Fruit fly (Drosophila melanogaster): Measurements from ENCODE around the gene c-cup.

The c-cup gene

DNA sequence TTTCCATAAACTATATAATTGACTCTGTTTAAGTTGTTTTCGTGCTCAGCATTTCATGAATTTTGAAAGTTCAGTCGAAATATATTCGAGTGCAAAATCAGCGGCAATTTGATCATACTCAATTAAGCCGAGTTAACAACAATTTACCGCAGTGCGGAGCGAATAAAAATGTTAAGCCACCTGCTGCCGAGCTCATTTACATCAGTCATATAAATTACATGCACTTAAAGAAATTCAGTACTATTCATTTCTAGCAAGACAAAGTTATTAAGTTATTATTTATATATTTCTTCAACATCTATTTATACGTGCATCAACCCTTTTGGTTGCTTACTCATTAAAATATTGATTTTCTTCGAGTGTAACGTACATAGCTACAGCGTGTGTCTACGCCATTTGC lies at the start of gene c-cup:
c-cup (minus strand) TSS at position 101 of the 400 bp plus-strand sequence.
- TF ChIP-seq Vsx2 (GFP tag; optimal IDR thresholded peaks at IDR 0.05; ENCODE audit: partially characterized antibody): no peak
- TF ChIP-seq Hr83 (GFP tag; optimal IDR thresholded peaks at IDR 0.05; ENCODE audit: poor library complexity, severe bottlenecking): no peak
- TF ChIP-seq dmrt93B (GFP tag; optimal IDR thresholded peaks at IDR 0.05): no peak
- TF ChIP-seq tai (GFP tag; optimal IDR thresholded peaks at IDR 0.05): no peak
- no peak for TF ChIP-seq brk (GFP tag; optimal IDR thresholded peaks at IDR 0.05)
- TF ChIP-seq psq (GFP tag; optimal IDR thresholded peaks at IDR 0.05): no peak
- TF ChIP-seq usp (GFP tag; optimal IDR thresholded peaks at IDR 0.05): no peak
- no peak for TF ChIP-seq Myc (optimal IDR thresholded peaks at IDR 0.05)
- no peak for TF ChIP-seq Mio (GFP tag; optimal IDR thresholded peaks at IDR 0.05)
- TF ChIP-seq Hnf4 (GFP tag; optimal IDR thresholded peaks at IDR 0.05): no peak
- TF ChIP-seq dl (GFP tag; optimal IDR thresholded peaks at IDR 0.05; ENCODE audit: insufficient read depth in 1 of 2, partially characterized antibody in 2 of 2): no peak
- TF ChIP-seq CG32264 (GFP tag; optimal IDR thresholded peaks at IDR 0.05): no peak
- no peak for TF ChIP-seq rgr (GFP tag; optimal IDR thresholded peaks at IDR 0.05)
- no peak for TF ChIP-seq h (GFP tag; optimal IDR thresholded peaks at IDR 0.05)
- no peak for TF ChIP-seq N (GFP tag; optimal IDR thresholded peaks at IDR 0.05)
- no peak for TF ChIP-seq ey (GFP tag; optimal IDR thresholded peaks at IDR 0.05)
- TF ChIP-seq lola (GFP tag; optimal IDR thresholded peaks at IDR 0.05): no peak

DNA sequence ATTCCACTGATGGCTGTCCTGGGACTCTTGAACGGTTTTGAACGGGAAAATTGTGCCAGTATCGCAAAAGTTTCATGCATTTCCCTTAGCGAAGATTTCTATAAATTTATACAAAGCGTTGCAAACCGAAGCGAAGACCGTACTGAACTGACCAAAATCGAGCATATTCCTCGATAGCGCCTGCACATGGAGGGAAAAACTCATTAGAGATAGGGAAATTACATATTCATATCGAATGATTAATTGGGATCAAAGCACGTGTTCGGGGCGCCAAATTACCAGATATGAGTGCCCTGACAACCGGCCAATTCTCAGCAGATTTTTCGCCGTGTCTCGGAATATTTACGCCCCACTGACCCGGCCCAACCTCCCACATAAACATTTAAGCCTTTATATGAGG lies 49.0 kb upstream of the c-cup start, which contains the start of gene CG31663:
CG31663 (minus strand) TSS at position 101 of the 400 bp plus-strand sequence.
- TF ChIP-seq CG32264 (GFP tag; optimal IDR thresholded peaks at IDR 0.05) (no peak), Mio (GFP tag; optimal IDR thresholded peaks at IDR 0.05) (no peak), Rel (GFP tag; optimal IDR thresholded peaks at IDR 0.05) (no peak), Rel (tag; optimal IDR thresholded peaks at IDR 0.05) (no peak), tai (GFP tag; optimal IDR thresholded peaks at IDR 0.05) (no peak), foxo (GFP tag; optimal IDR thresholded peaks at IDR 0.05) (no peak), Hr78 (GFP tag; optimal IDR thresholded peaks at IDR 0.05) (no peak), br (GFP tag; optimal IDR thresholded peaks at IDR 0.05) (no peak), pan (optimal IDR thresholded peaks at IDR 0.05) (no peak), dsf (GFP tag; optimal IDR thresholded peaks at IDR 0.05; ENCODE audit: borderline replicate concordance) (no peak), Abd-B (GFP tag; optimal IDR thresholded peaks at IDR 0.05) (no peak), Dif (GFP tag; optimal IDR thresholded peaks at IDR 0.05; ENCODE audit: partially characterized antibody) (no peak), woc (GFP tag; optimal IDR thresholded peaks at IDR 0.05) (no peak), sv (GFP tag; optimal IDR thresholded peaks at IDR 0.05) (no peak), sage (GFP tag; optimal IDR thresholded peaks at IDR 0.05) (no peak), usp (GFP tag; optimal IDR thresholded peaks at IDR 0.05) (no peak), OdsH (GFP tag; optimal IDR thresholded peaks at IDR 0.05) (no peak), Vsx2 (GFP tag; optimal IDR thresholded peaks at IDR 0.05; ENCODE audit: partially characterized antibody) (no peak), lola (GFP tag; optimal IDR thresholded peaks at IDR 0.05) (no peak)

DNA sequence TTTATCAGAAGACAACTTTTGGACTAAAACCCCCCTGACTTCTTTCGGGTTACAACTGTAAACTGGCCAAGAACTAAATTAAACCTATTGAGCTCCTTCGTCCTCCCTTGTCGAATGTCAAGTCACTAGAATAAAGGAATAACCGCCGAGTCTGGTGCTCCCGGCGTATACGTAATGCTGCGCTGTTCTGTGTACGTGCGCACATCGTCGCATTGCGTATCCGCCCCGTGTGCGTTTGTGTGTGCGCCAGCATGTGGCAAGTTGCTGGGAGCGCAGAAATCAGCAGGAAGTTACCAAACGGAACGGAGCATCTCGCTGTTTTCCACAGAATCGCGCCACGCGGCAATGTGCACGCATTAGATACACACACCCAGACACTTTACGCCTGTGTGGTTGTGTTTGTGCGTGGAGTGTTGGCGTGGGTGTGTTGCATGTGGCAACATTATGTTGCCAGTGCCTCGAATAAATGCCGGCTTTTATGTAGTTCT lies 41.3 kb upstream of the c-cup start:
- TF ChIP-seq Hr78 (GFP tag; optimal IDR thresholded peaks at IDR 0.05): no peak
- TF ChIP-seq Abd-B (GFP tag; optimal IDR thresholded peaks at IDR 0.05): no peak
- no peak for TF ChIP-seq CrebA (GFP tag; optimal IDR thresholded peaks at IDR 0.05; ENCODE audit: borderline replicate concordance)
- TF ChIP-seq woc (GFP tag; optimal IDR thresholded peaks at IDR 0.05): no peak
- TF ChIP-seq Dfd (GFP tag; optimal IDR thresholded peaks at IDR 0.05): no peak
- no peak for TF ChIP-seq jim (GFP tag; optimal IDR thresholded peaks at IDR 0.05)
- TF ChIP-seq foxo (GFP tag; optimal IDR thresholded peaks at IDR 0.05): no peak
- TF ChIP-seq Dif (GFP tag; optimal IDR thresholded peaks at IDR 0.05; ENCODE audit: partially characterized antibody): no peak
- TF ChIP-seq usp (GFP tag; optimal IDR thresholded peaks at IDR 0.05): no peak
- no peak for TF ChIP-seq rgr (GFP tag; optimal IDR thresholded peaks at IDR 0.05)
- no peak for TF ChIP-seq Myc (optimal IDR thresholded peaks at IDR 0.05)
- TF ChIP-seq fru (GFP tag; optimal IDR thresholded peaks at IDR 0.05): no peak
- no peak for TF ChIP-seq CG32264 (GFP tag; optimal IDR thresholded peaks at IDR 0.05)
- TF ChIP-seq Vsx2 (GFP tag; optimal IDR thresholded peaks at IDR 0.05; ENCODE audit: partially characterized antibody): no peak
- TF ChIP-seq Hnf4 (GFP tag; optimal IDR thresholded peaks at IDR 0.05): no peak

DNA sequence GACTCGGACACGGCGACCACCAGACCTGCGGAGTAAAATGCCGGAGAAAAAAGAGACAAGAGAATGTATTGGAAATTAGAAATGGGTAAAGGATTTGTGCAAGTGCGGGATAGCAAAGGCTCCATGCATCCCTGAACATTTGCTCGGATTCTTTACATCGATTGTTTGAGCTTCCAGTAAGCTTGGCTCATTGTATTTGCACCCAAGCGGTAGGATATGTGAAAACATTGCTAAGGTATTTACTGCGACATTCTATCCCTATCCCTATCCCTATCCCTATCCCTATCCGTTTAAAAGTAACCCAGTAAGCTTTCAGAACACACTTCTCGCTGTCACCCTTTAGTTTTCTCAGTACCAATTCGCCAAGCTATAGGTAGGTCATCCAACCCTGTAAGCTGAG lies 37.1 kb upstream of the c-cup start, which contains the start of gene CG7295:
CG7295 (plus strand) TSS at position 301 of the 400 bp plus-strand sequence.
- no peak for TF ChIP-seq pan (optimal IDR thresholded peaks at IDR 0.05)
- TF ChIP-seq Dfd (GFP tag; optimal IDR thresholded peaks at IDR 0.05): no peak

Data from whole organism, wandering third instar larva.